Worm (Caenorhabditis elegans) whole organism, L4 larva: Measurements from ENCODE around the gene nhr-17.

Source experiments
- D1046.2 ChIP-seq: fragments of 200-800 bp; sonication (Bioruptor generic); IDR thresholded peaks from 2 replicates; pipeline ENCODE4 v1.3.6; 2022; ENCODE audit warnings: missing genetic modification characterization, missing compliant biosample characterization
- F49E8.2 ChIP-seq: sonication (generic microtip); optimal IDR thresholded peaks from 2 replicates; lab custom pipeline; 2016; ENCODE audit warnings: missing compliant biosample characterization, mild to moderate bottlenecking, missing genetic modification characterization, borderline replicate concordance
- T26A8.4 ChIP-seq: fragments of 200-800 bp; sonication (Bioruptor generic); IDR thresholded peaks from 2 replicates; pipeline ENCODE4 v1.3.6; 2022; ENCODE audit warnings: missing genetic modification characterization, missing compliant biosample characterization
- Y48G9A.11 ChIP-seq: fragments of 200-800 bp; sonication (Bioruptor generic); IDR thresholded peaks from 2 replicates; pipeline ENCODE4 v1.3.6; 2022; ENCODE audit warnings: missing genetic modification reagents, missing genetic modification characterization, missing compliant biosample characterization
- aha-1 ChIP-seq: fragments of 150-350 bp; peaks from one replicate; lab custom pipeline; 2014; ENCODE audit warnings: missing biosample characterization, missing genetic modification characterization
- ceh-62 ChIP-seq: sonication (generic microtip); optimal IDR thresholded peaks from 2 replicates; lab custom pipeline; 2017; ENCODE audit warnings: missing biosample characterization, missing genetic modification characterization
- cey-2 ChIP-seq: sonication (generic microtip); optimal IDR thresholded peaks from 3 replicates; lab custom pipeline; 2017; ENCODE audit warnings: missing genetic modification characterization, mild to moderate bottlenecking, missing compliant biosample characterization, antibody characterized with exemption, borderline replicate concordance; ENCODE audit not compliant: insufficient read depth
- daf-16 ChIP-seq, 3 experiments: sonication (generic microtip); optimal IDR thresholded peaks; 2 replicates each; lab custom pipeline; 2016 to 2017; ENCODE audit warnings: missing genetic modification characterization in 3 of 3, missing genetic modification reagents in 3 of 3, mild to moderate bottlenecking in 2 of 3, missing compliant biosample characterization in 2 of 3, missing biosample characterization in 1 of 3, moderate library complexity in 1 of 3
- daf-8 ChIP-seq: fragments of 200-800 bp; sonication (Bioruptor generic); IDR thresholded peaks from 2 replicates; pipeline ENCODE4 v1.3.6; 2022; ENCODE audit warnings: missing genetic modification characterization, missing compliant biosample characterization
- dmd-6 ChIP-seq: fragments of 200-800 bp; sonication (Bioruptor generic); IDR thresholded peaks from 2 replicates; pipeline ENCODE4 v1.3.6; 2022; ENCODE audit warnings: missing genetic modification reagents, missing genetic modification characterization, missing compliant biosample characterization
- dmd-9 ChIP-seq: fragments of 200-800 bp; sonication (Bioruptor generic); IDR thresholded peaks from 2 replicates; pipeline ENCODE4 v1.3.6; 2022; ENCODE audit warnings: missing genetic modification reagents, missing genetic modification characterization, missing compliant biosample characterization
- dpl-1 ChIP-seq: fragments of 150-350 bp; optimal IDR thresholded peaks from 2 replicates; lab custom pipeline; 2014; ENCODE audit warnings: missing biosample characterization, missing genetic modification reagents, missing genetic modification characterization
- dve-1 ChIP-seq: sonication (generic microtip); optimal IDR thresholded peaks from 2 replicates; lab custom pipeline; 2017; ENCODE audit warnings: antibody characterized with exemption, mild to moderate bottlenecking, missing genetic modification characterization, missing compliant biosample characterization; ENCODE audit not compliant: insufficient read depth
- egl-43 ChIP-seq: fragments of 200-800 bp; sonication (Bioruptor generic); IDR thresholded peaks from 2 replicates; pipeline ENCODE4 v1.3.6; 2022; ENCODE audit warnings: missing genetic modification reagents, missing genetic modification characterization, missing compliant biosample characterization
- fkh-10 ChIP-seq: fragments of 150-350 bp; optimal IDR thresholded peaks from 2 replicates; lab custom pipeline; 2014; ENCODE audit warnings: missing biosample characterization, missing genetic modification reagents, missing genetic modification characterization
- hif-1 ChIP-seq, 2 experiments: sonication (generic microtip); optimal IDR thresholded peaks; 2 replicates each; lab custom pipeline; 2016 to 2017; ENCODE audit warnings: missing compliant biosample characterization in 2 of 2, missing genetic modification characterization in 2 of 2, missing genetic modification reagents in 2 of 2, missing genotype in 2 of 2, mild to moderate bottlenecking in 1 of 2
- hlh-11 ChIP-seq: fragments of 200-800 bp; sonication (Bioruptor generic); optimal IDR thresholded peaks from 2 replicates; lab custom pipeline; 2018; ENCODE audit warnings: mild to moderate bottlenecking, missing genetic modification characterization, missing compliant biosample characterization
- hlh-30 ChIP-seq: sonication (generic microtip); optimal IDR thresholded peaks from 2 replicates; lab custom pipeline; 2017; ENCODE audit warnings: antibody characterized with exemption, mild to moderate bottlenecking, missing genetic modification characterization, missing compliant biosample characterization; ENCODE audit not compliant: insufficient read depth
- hmg-1.1 ChIP-seq: fragments of 200-800 bp; sonication (Bioruptor generic); IDR thresholded peaks from 2 replicates; pipeline ENCODE4 v1.3.6; 2022; ENCODE audit warnings: missing genetic modification reagents, missing genetic modification characterization, missing compliant biosample characterization
- lin-1 ChIP-seq: fragments of 200-800 bp; sonication (Bioruptor generic); IDR thresholded peaks from 2 replicates; pipeline ENCODE4 v1.3.6; 2022; ENCODE audit warnings: missing genetic modification reagents, missing genetic modification characterization, missing compliant biosample characterization
- lin-39 ChIP-seq: fragments of 150-350 bp; optimal IDR thresholded peaks from 2 replicates; lab custom pipeline; 2014; ENCODE audit warnings: missing biosample characterization, missing genetic modification reagents, missing genetic modification characterization
- lsy-2 ChIP-seq, 2 experiments: fragments of 150-350 bp in 1 of 2; sonication (generic microtip) in 1 of 2; optimal IDR thresholded peaks; 2 replicates each; lab custom pipeline; 2014 to 2017; ENCODE audit warnings: missing biosample characterization in 2 of 2, missing genetic modification characterization in 2 of 2
- madf-9 ChIP-seq: fragments of 200-800 bp; sonication (Bioruptor generic); conservative IDR thresholded peaks from 2 replicates; pipeline ENCODE4 v1.3.6; 2022; ENCODE audit warnings: missing genetic modification reagents, missing genetic modification characterization, missing compliant biosample characterization
- mdl-1 ChIP-seq, 2 experiments: fragments of 150-350 bp in 1 of 2; sonication (generic microtip) in 1 of 2; optimal IDR thresholded peaks; 2 replicates each; lab custom pipeline; 2014 to 2017; ENCODE audit warnings: missing biosample characterization in 2 of 2, missing genetic modification characterization in 2 of 2
- mep-1 ChIP-seq: fragments of 150-350 bp; sonication (generic microtip); optimal IDR thresholded peaks from 3 replicates; lab custom pipeline; 2014; ENCODE audit warnings: missing biosample characterization, missing genetic modification characterization
- mes-2 ChIP-seq: sonication (generic microtip); optimal IDR thresholded peaks from 2 replicates; lab custom pipeline; 2016; ENCODE audit warnings: missing genotype, mild to moderate bottlenecking, missing genetic modification characterization, missing compliant biosample characterization; ENCODE audit not compliant: poor library complexity, severe bottlenecking
- mxl-3 ChIP-seq: fragments of 200-800 bp; sonication (Bioruptor generic); optimal IDR thresholded peaks from 2 replicates; lab custom pipeline; 2018; ENCODE audit warnings: mild to moderate bottlenecking, missing genetic modification characterization, missing compliant biosample characterization
- nhr-102 ChIP-seq: sonication (generic microtip); optimal IDR thresholded peaks from 2 replicates; lab custom pipeline; 2016; ENCODE audit warnings: mild to moderate bottlenecking, missing genetic modification characterization, moderate library complexity, missing compliant biosample characterization
- nhr-11 ChIP-seq: fragments of 150-350 bp; optimal IDR thresholded peaks from 2 replicates; lab custom pipeline; 2014; ENCODE audit warnings: missing biosample characterization, missing genetic modification characterization
- nhr-28 ChIP-seq: fragments of 150-350 bp; optimal IDR thresholded peaks from 2 replicates; lab custom pipeline; 2014; ENCODE audit warnings: missing biosample characterization, missing genetic modification characterization
- nhr-41 ChIP-seq: fragments of 200-800 bp; sonication (Bioruptor generic); IDR thresholded peaks from 2 replicates; pipeline ENCODE4 v1.3.6; 2022; ENCODE audit warnings: missing genetic modification reagents, missing genetic modification characterization, missing compliant biosample characterization
- nhr-42 ChIP-seq: fragments of 200-800 bp; sonication (Bioruptor generic); IDR thresholded peaks from 2 replicates; pipeline ENCODE4 v1.3.6; 2022; ENCODE audit warnings: missing genetic modification characterization, missing compliant biosample characterization
- nhr-77 ChIP-seq: fragments of 150-350 bp; optimal IDR thresholded peaks from 2 replicates; lab custom pipeline; 2014; ENCODE audit warnings: missing biosample characterization, missing genetic modification characterization
- pha-4 ChIP-seq, 2 experiments: fragments of 150-350 bp in 1 of 2; fragments of 200-800 bp in 1 of 2; sonication (Bioruptor generic) in 1 of 2; IDR thresholded peaks in 1 of 2; optimal IDR thresholded peaks in 1 of 2; 2 replicates each; pipeline versions ENCODE4 v1.3.6 to Lab custom; 2014 to 2022; ENCODE audit warnings: missing genetic modification characterization in 2 of 2, missing genetic modification reagents in 2 of 2, missing biosample characterization in 1 of 2, missing compliant biosample characterization in 1 of 2
- php-3 ChIP-seq: fragments of 200-800 bp; sonication (Bioruptor generic); IDR thresholded peaks from 2 replicates; pipeline ENCODE4 v1.3.6; 2022; ENCODE audit warnings: missing genetic modification reagents, missing genetic modification characterization, missing compliant biosample characterization
- pqm-1 ChIP-seq: sonication (generic microtip); optimal IDR thresholded peaks from 2 replicates; lab custom pipeline; 2017; ENCODE audit warnings: missing biosample characterization, missing genetic modification characterization
- rbr-2 ChIP-seq: sonication (generic microtip); optimal IDR thresholded peaks from 2 replicates; lab custom pipeline; 2016; ENCODE audit warnings: missing genotype, missing genetic modification characterization, missing compliant biosample characterization
- saeg-2 ChIP-seq: fragments of 200-800 bp; sonication (Bioruptor generic); IDR thresholded peaks from 2 replicates; pipeline ENCODE4 v1.3.6; 2022; ENCODE audit warnings: missing genetic modification reagents, missing genetic modification characterization, missing compliant biosample characterization
- set-16 ChIP-seq: fragments of 200-800 bp; sonication (Bioruptor generic); IDR thresholded peaks from 2 replicates; pipeline ENCODE4 v1.3.6; 2022; ENCODE audit warnings: missing genetic modification reagents, missing genetic modification characterization, missing compliant biosample characterization
- spr-3 ChIP-seq: fragments of 200-800 bp; sonication (Bioruptor generic); optimal IDR thresholded peaks from 2 replicates; lab custom pipeline; 2018; ENCODE audit warnings: mild to moderate bottlenecking, missing genetic modification characterization, missing compliant biosample characterization
- zfp-3 ChIP-seq: fragments of 200-800 bp; sonication (Bioruptor generic); conservative IDR thresholded peaks from 2 replicates; pipeline ENCODE4 v1.3.6; 2022; ENCODE audit warnings: missing genetic modification reagents, missing genetic modification characterization, missing compliant biosample characterization

nhr-17 gene

DNA sequence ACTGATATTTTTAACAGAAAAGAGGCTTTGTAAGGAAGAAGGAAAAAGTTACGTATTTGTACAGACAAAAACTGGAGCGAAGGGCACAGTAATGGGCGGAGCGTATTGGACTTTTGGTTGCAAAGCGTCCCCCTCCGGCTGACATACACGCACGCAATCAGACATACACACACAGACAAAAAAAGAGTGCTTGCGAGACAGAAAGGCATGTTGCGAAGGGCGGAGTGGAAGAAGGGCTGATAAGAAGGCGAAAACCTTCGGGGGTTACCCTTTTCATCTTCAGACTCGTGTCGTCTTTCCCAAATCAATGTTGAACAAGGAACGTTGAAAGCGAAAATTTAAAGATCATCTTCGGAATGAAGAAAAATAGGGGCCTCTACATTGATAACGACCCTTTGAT is 37.1 kb downstream of the nhr-17 start (continued):
- TF ChIP-seq saeg-2 (GFP tag; lab: Robert Waterston, UW), result 0 out of 2 replicates have a peak, but pooled peaks have one; percentile 37
- peak; percentile 72 for TF ChIP-seq nhr-77 (tag; lab: Kevin White, UChicago)
- TF ChIP-seq nhr-41 (GFP tag; lab: Robert Waterston, UW), result 0 out of 2 replicates have a peak, but pooled peaks have one; percentile 23
- TF ChIP-seq mes-2 (tag; lab: Kevin White, UChicago), result peak; percentile 59
- peak; percentile 35 for TF ChIP-seq nhr-102
- peak; percentile 92 for TF ChIP-seq hlh-11 (tag; lab: Kevin White, UChicago)

- TF ChIP-seq pha-4 (GFP tag; IDR thresholded peaks at IDR 0.05; lab: Robert Waterston, UW) (no peak), pha-4 (tag; optimal IDR thresholded peaks at IDR 0.05; lab: Kevin White, UChicago) (peak; percentile 83), cey-2 (tag; lab: Kevin White, UChicago) (no peak), daf-16 (GFP tag; optimal IDR thresholded peaks at IDR 0.05; lab: Kevin White, UChicago) (peak in 1 of 2 experiments; percentile 13), daf-16 (tag; optimal IDR thresholded peaks at IDR 0.05; lab: Kevin White, UChicago) (no peak), hlh-30 (tag; lab: Kevin White, UChicago) (peak; percentile 38)
These were observed 37.6 kb downstream of the nhr-17 start for ce11 chrX:12630005-12630404.

- TF ChIP-seq zfp-3 (GFP tag; lab: Robert Waterston, UW) (no peak), fkh-10 (peak; percentile 74), mdl-1 (tag; optimal IDR thresholded peaks at IDR 0.05; lab: Kevin White, UChicago) (peak; percentile 63 to 84), lin-1 (0 out of 2 replicates have a peak, but pooled peaks have one; percentile 19), hlh-11 (tag; lab: Kevin White, UChicago) (peak; percentile 18), daf-8 (GFP tag; lab: Robert Waterston, UW) (no peak), pha-4 (GFP tag; IDR thresholded peaks at IDR 0.05; lab: Robert Waterston, UW) (no peak), pha-4 (tag; optimal IDR thresholded peaks at IDR 0.05; lab: Kevin White, UChicago) (no peak), hif-1 (tag; optimal IDR thresholded peaks at IDR 0.05; lab: Kevin White, UChicago) (peak in 1 of 2 experiments; percentile 18), set-16 (peak; percentile 61), mep-1 (tag; lab: Kevin White, UChicago) (peak; percentile 33), hmg-1.1 (GFP tag; lab: Robert Waterston, UW) (peak; percentile 71), mxl-3 (GFP tag; lab: Kevin White, UChicago) (peak; percentile 4), aha-1 (tag; lab: Kevin White, UChicago) (peak; percentile 87), egl-43 (GFP tag; lab: Robert Waterston, UW) (peak; percentile 54; the same call in 1 of the 2 replicates), lsy-2 (tag; optimal IDR thresholded peaks at IDR 0.05; lab: Kevin White, UChicago) (no peak), dmd-6 (GFP tag; lab: Robert Waterston, UW) (peak; percentile 8; the same call in 1 of the 2 replicates), hlh-30 (tag; lab: Kevin White, UChicago) (peak; percentile 77), rbr-2 (tag; lab: Kevin White, UChicago) (peak; percentile 22), Y48G9A.11 (peak; percentile 28; the same call in 1 of the 2 replicates)
These were observed 38.4 kb downstream of the nhr-17 start for ce11 chrX:12629257-12629656.

DNA sequence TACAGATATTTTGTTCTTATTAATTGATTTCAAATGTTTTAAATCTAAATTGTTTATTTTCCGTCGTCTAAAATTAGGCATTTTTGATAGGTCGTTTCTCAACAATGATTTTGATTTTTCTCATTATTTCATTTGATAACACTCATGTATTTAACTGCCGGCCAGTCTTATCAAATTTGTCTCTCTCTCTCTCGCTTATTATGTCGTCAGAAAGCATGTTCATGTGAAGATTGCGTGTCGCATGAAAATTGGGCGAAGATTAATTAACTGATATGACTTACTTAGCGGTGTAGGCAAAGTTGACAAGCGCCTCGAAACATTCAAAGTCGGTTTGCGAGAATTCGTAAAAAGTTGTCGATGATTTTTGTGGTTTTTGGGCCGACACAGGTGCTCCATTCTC is 39.9 kb downstream of the nhr-17 start:
- TF ChIP-seq nhr-28 (tag; lab: Kevin White, UChicago) (peak; percentile 85), dmd-6 (GFP tag; lab: Robert Waterston, UW) (peak; percentile 85), pha-4 (GFP tag; IDR thresholded peaks at IDR 0.05; lab: Robert Waterston, UW) (no peak), pha-4 (tag; optimal IDR thresholded peaks at IDR 0.05; lab: Kevin White, UChicago) (no peak), madf-9 (GFP tag; lab: Robert Waterston, UW) (no peak), D1046.2 (GFP tag; lab: Robert Waterston, UW) (0 out of 2 replicates have a peak, but pooled peaks have one; percentile 17), nhr-42 (GFP tag; lab: Robert Waterston, UW) (no peak), F49E8.2 (tag; lab: Kevin White, UChicago) (no peak), T26A8.4 (GFP tag; lab: Robert Waterston, UW) (no peak), spr-3 (GFP tag; lab: Kevin White, UChicago) (no peak), dmd-9 (GFP tag; lab: Robert Waterston, UW) (no peak), mep-1 (tag; lab: Kevin White, UChicago) (peak; percentile 20), lin-39 (tag; lab: Kevin White, UChicago) (no peak), ceh-62 (tag; lab: Kevin White, UChicago) (no peak), dpl-1 (GFP tag; lab: Kevin White, UChicago) (no peak), egl-43 (GFP tag; lab: Robert Waterston, UW) (no peak), lin-1 (0 out of 2 replicates have a peak, but pooled peaks have one; percentile 22), pqm-1 (tag; lab: Kevin White, UChicago) (peak; percentile 85), php-3 (GFP tag; lab: Robert Waterston, UW) (peak; percentile 36; the same call in 1 of the 2 replicates), nhr-11 (no peak), hlh-11 (tag; lab: Kevin White, UChicago) (peak; percentile 81), hlh-30 (tag; lab: Kevin White, UChicago) (peak; percentile 56), dve-1 (peak; percentile 82)
